Worm (Caenorhabditis elegans) whole organism, L1 larva: ENCODE results near the gene coa-7.

ENCODE experiments used
- C04F5.9 ChIP-seq: sonication (generic microtip); optimal IDR thresholded peaks from 2 replicates; lab custom pipeline; 2016; ENCODE audit warnings: missing genetic modification characterization, missing compliant biosample characterization
- C16A3.4 ChIP-seq: fragments of 150-350 bp; optimal IDR thresholded peaks from 2 replicates; lab custom pipeline; 2014; ENCODE audit warnings: missing biosample characterization, missing genetic modification characterization
- C34B4.2 ChIP-seq: sonication (generic microtip); optimal IDR thresholded peaks from 2 replicates; lab custom pipeline; 2017; ENCODE audit warnings: mild to moderate bottlenecking, missing genetic modification characterization, missing compliant biosample characterization
- F16B12.6 ChIP-seq: fragments of 150-350 bp; optimal IDR thresholded peaks from 2 replicates; lab custom pipeline; 2014; ENCODE audit warnings: missing biosample characterization, missing genetic modification characterization
- Y116A8C.19 ChIP-seq: sonication (generic microtip); optimal IDR thresholded peaks from 2 replicates; lab custom pipeline; 2016; ENCODE audit warnings: missing compliant biosample characterization, missing genetic modification characterization, borderline replicate concordance
- aha-1 ChIP-seq: fragments of 150-350 bp; optimal IDR thresholded peaks from 2 replicates; lab custom pipeline; 2014; ENCODE audit warnings: missing biosample characterization, missing genetic modification characterization
- alr-1 ChIP-seq: fragments of 200-800 bp; sonication (Bioruptor generic); optimal IDR thresholded peaks from 2 replicates; lab custom pipeline; 2018; ENCODE audit warnings: borderline replicate concordance, mild to moderate bottlenecking, missing genetic modification characterization, missing compliant biosample characterization
- ama-1 ChIP-seq: fragments of 150-350 bp; optimal IDR thresholded peaks from 2 replicates; lab custom pipeline; 2014
- ceh-90 ChIP-seq: sonication (generic microtip); optimal IDR thresholded peaks from 2 replicates; lab custom pipeline; 2016; ENCODE audit warnings: missing genetic modification characterization, missing compliant biosample characterization
- ces-1 ChIP-seq: fragments of 150-350 bp; optimal IDR thresholded peaks from 2 replicates; lab custom pipeline; 2014; ENCODE audit warnings: missing biosample characterization, missing genetic modification reagents, missing genetic modification characterization
- dpl-1 ChIP-seq, 3 experiments: fragments of 150-350 bp in 2 of 3; sonication (generic microtip) in 1 of 3; optimal IDR thresholded peaks; 2 replicates each; lab custom pipeline; 2014 to 2017; ENCODE audit warnings: missing biosample characterization in 3 of 3, missing genetic modification characterization in 3 of 3, missing genetic modification reagents in 3 of 3
- dsc-1 ChIP-seq: sonication (generic microtip); optimal IDR thresholded peaks from 2 replicates; lab custom pipeline; 2016; ENCODE audit warnings: mild to moderate bottlenecking, missing genetic modification characterization, missing compliant biosample characterization
- efl-1 ChIP-seq, 4 experiments: fragments of 150-350 bp; optimal IDR thresholded peaks in 3 of 4; peaks in 1 of 4; 1 replicate in 1 of 4; 2 replicates in 3 of 4; lab custom pipeline; 2014; ENCODE audit warnings: missing biosample characterization in 2 of 4, missing genetic modification characterization in 2 of 4, missing genetic modification reagents in 2 of 4
- egl-27 ChIP-seq, 2 experiments: fragments of 150-350 bp in 1 of 2; sonication (generic microtip); optimal IDR thresholded peaks; 3 replicates each; lab custom pipeline; 2017 to 2018; ENCODE audit warnings: missing biosample characterization in 2 of 2, missing genetic modification characterization in 2 of 2, missing genetic modification reagents in 2 of 2
- elt-2 ChIP-seq: sonication (generic microtip); optimal IDR thresholded peaks from 2 replicates; lab custom pipeline; 2016; ENCODE audit warnings: missing genetic modification characterization, mild to moderate bottlenecking, inconsistent platforms, missing compliant biosample characterization, missing genetic modification reagents
- fkh-10 ChIP-seq: sonication (generic microtip); optimal IDR thresholded peaks from 2 replicates; lab custom pipeline; 2017; ENCODE audit warnings: missing biosample characterization, missing genetic modification reagents, missing genetic modification characterization
- fkh-4 ChIP-seq: sonication (generic microtip); optimal IDR thresholded peaks from 2 replicates; lab custom pipeline; 2016; ENCODE audit warnings: missing compliant biosample characterization, missing genetic modification characterization, borderline replicate concordance
- hlh-4 ChIP-seq: sonication (generic microtip); optimal IDR thresholded peaks from 2 replicates; lab custom pipeline; 2016; ENCODE audit warnings: mild to moderate bottlenecking, missing genetic modification characterization, missing compliant biosample characterization
- hpl-2 ChIP-seq: fragments of 150-350 bp; optimal IDR thresholded peaks from 2 replicates; lab custom pipeline; 2014; ENCODE audit warnings: missing biosample characterization, missing genetic modification reagents, missing genetic modification characterization
- irx-1 ChIP-seq: sonication (generic microtip); optimal IDR thresholded peaks from 2 replicates; lab custom pipeline; 2016; ENCODE audit warnings: missing genetic modification characterization, missing compliant biosample characterization
- lin-15B ChIP-seq: fragments of 150-350 bp; sonication (generic microtip); optimal IDR thresholded peaks from 3 replicates; lab custom pipeline; 2014; ENCODE audit warnings: missing biosample characterization, missing genetic modification characterization
- mdl-1 ChIP-seq, 2 experiments: fragments of 150-350 bp; optimal IDR thresholded peaks; 2 replicates each; lab custom pipeline; 2014 to 2017; ENCODE audit warnings: missing biosample characterization in 2 of 2, missing genetic modification characterization in 2 of 2, inconsistent platforms in 1 of 2
- nhr-237 ChIP-seq: fragments of 150-350 bp; optimal IDR thresholded peaks from 2 replicates; lab custom pipeline; 2014; ENCODE audit warnings: missing biosample characterization, missing genetic modification characterization
- nhr-47 ChIP-seq: sonication (generic microtip); optimal IDR thresholded peaks from 2 replicates; lab custom pipeline; 2016; ENCODE audit warnings: mild to moderate bottlenecking, missing genetic modification characterization, moderate library complexity, missing compliant biosample characterization
- nhr-71 ChIP-seq: sonication (generic microtip); optimal IDR thresholded peaks from 2 replicates; lab custom pipeline; 2016; ENCODE audit warnings: mild to moderate bottlenecking, missing genetic modification characterization, moderate library complexity, missing compliant biosample characterization
- nhr-76 ChIP-seq: sonication (generic microtip); optimal IDR thresholded peaks from 2 replicates; lab custom pipeline; 2017; ENCODE audit warnings: missing biosample characterization, missing genetic modification characterization
- nhr-77 ChIP-seq: fragments of 150-350 bp; optimal IDR thresholded peaks from 2 replicates; lab custom pipeline; 2014; ENCODE audit warnings: missing biosample characterization, missing genetic modification characterization
- nhr-84 ChIP-seq: sonication (generic microtip); optimal IDR thresholded peaks from 2 replicates; lab custom pipeline; 2017; ENCODE audit warnings: missing biosample characterization, missing genetic modification characterization
- pag-3 ChIP-seq: sonication (generic microtip); optimal IDR thresholded peaks from 2 replicates; lab custom pipeline; 2017; ENCODE audit warnings: missing genetic modification characterization, mild to moderate bottlenecking, missing compliant biosample characterization, antibody characterized with exemption, borderline replicate concordance; ENCODE audit not compliant: insufficient read depth
- pqm-1 ChIP-seq: sonication (generic microtip); optimal IDR thresholded peaks from 3 replicates; lab custom pipeline; 2017; ENCODE audit warnings: missing biosample characterization, missing genetic modification characterization
- rnt-1 ChIP-seq: sonication (generic microtip); optimal IDR thresholded peaks from 2 replicates; lab custom pipeline; 2016; ENCODE audit warnings: mild to moderate bottlenecking, missing genetic modification characterization, moderate library complexity, missing compliant biosample characterization
- snu-23 ChIP-seq: sonication (generic microtip); optimal IDR thresholded peaks from 2 replicates; lab custom pipeline; 2016; ENCODE audit warnings: missing genetic modification characterization, missing compliant biosample characterization
- sox-4 ChIP-seq: sonication (generic microtip); optimal IDR thresholded peaks from 2 replicates; lab custom pipeline; 2016; ENCODE audit warnings: missing genetic modification characterization, missing compliant biosample characterization
- sptf-1 ChIP-seq: fragments of 150-350 bp; optimal IDR thresholded peaks from 2 replicates; lab custom pipeline; 2014; ENCODE audit warnings: missing biosample characterization, missing genetic modification characterization
- tlp-1 ChIP-seq: fragments of 150-350 bp; optimal IDR thresholded peaks from 2 replicates; lab custom pipeline; 2014; ENCODE audit warnings: missing biosample characterization, missing genetic modification characterization
- unc-30 ChIP-seq: sonication (generic microtip); optimal IDR thresholded peaks from 2 replicates; lab custom pipeline; 2017; ENCODE audit warnings: missing biosample characterization, missing genetic modification characterization
- unc-86 ChIP-seq: sonication (generic microtip); optimal IDR thresholded peaks from 2 replicates; lab custom pipeline; 2016; ENCODE audit warnings: missing genetic modification characterization, missing compliant biosample characterization
- unc-98 ChIP-seq: fragments of 200-800 bp; sonication (Bioruptor generic); IDR thresholded peaks from 2 replicates; pipeline ENCODE4 v1.3.6; 2022; ENCODE audit warnings: missing genetic modification characterization, missing compliant biosample characterization
- ztf-11 ChIP-seq, 2 experiments: sonication (generic microtip); optimal IDR thresholded peaks; 2 replicates each; lab custom pipeline; 2016 to 2017; ENCODE audit warnings: missing genetic modification characterization in 2 of 2, missing biosample characterization in 1 of 2, missing compliant biosample characterization in 1 of 2
- ztf-4 ChIP-seq: fragments of 150-350 bp; optimal IDR thresholded peaks from 2 replicates; lab custom pipeline; 2014; ENCODE audit warnings: missing biosample characterization, missing genetic modification characterization

coa-7 gene

ce11 chrII:11634057-11634676 lies 16.8 kb downstream of the coa-7 start (continued):
- no peak for TF ChIP-seq C04F5.9 (tag; lab: Kevin White, UChicago)
- TF ChIP-seq unc-30 (tag; lab: Kevin White, UChicago), result no peak
- peak; percentile 9 for TF ChIP-seq F16B12.6 (tag; lab: Kevin White, UChicago)
- TF ChIP-seq ceh-90 (tag; lab: Kevin White, UChicago), result no peak
- TF ChIP-seq C34B4.2, result no peak
- peak; percentile 84 for TF ChIP-seq nhr-77 (tag; lab: Kevin White, UChicago)
- TF ChIP-seq mdl-1 (tag; optimal IDR thresholded peaks at IDR 0.05; lab: Kevin White, UChicago), result peak in 1 of 2 experiments; percentile 97
- TF ChIP-seq pqm-1 (tag; lab: Kevin White, UChicago), result no peak
- TF ChIP-seq egl-27 (tag; optimal IDR thresholded peaks at IDR 0.05; lab: Kevin White, UChicago), result peak; percentile 23 to 95
- TF ChIP-seq efl-1 (optimal IDR thresholded peaks at IDR 0.05; lab: Kevin White, UChicago), result peak; percentile 77 to 92
- TF ChIP-seq efl-1 (GFP tag; optimal IDR thresholded peaks at IDR 0.05 in 1 of 2; lab: Kevin White, UChicago), result peak; percentile 52 to 92
- TF ChIP-seq nhr-84 (tag; lab: Kevin White, UChicago), result no peak
- no peak for TF ChIP-seq lin-15B
- no peak for TF ChIP-seq fkh-4 (tag; lab: Kevin White, UChicago)
- TF ChIP-seq ama-1 (lab: Kevin White, UChicago), result no peak
- TF ChIP-seq snu-23 (GFP tag; lab: Kevin White, UChicago), result peak; percentile 96
- TF ChIP-seq aha-1 (tag; lab: Kevin White, UChicago), result no peak
- no peak for TF ChIP-seq nhr-76 (tag; lab: Kevin White, UChicago)
- peak; percentile 82 for TF ChIP-seq unc-86 (tag; lab: Kevin White, UChicago)
- no peak for TF ChIP-seq alr-1
- peak; percentile 73 for TF ChIP-seq rnt-1 (tag; lab: Kevin White, UChicago)
- TF ChIP-seq Y116A8C.19 (tag; lab: Kevin White, UChicago), result no peak
- TF ChIP-seq C16A3.4, result peak; percentile 68
- no peak for TF ChIP-seq sptf-1 (tag; lab: Kevin White, UChicago)
- peak; percentile 87 for TF ChIP-seq nhr-47 (tag; lab: Kevin White, UChicago)
- TF ChIP-seq unc-98 (GFP tag; lab: Robert Waterston, UW), result 0 out of 2 replicates have a peak, but pooled peaks have one; percentile 9
- peak; percentile 66 for TF ChIP-seq dsc-1 (tag; lab: Kevin White, UChicago)
- TF ChIP-seq ces-1, result no peak
- TF ChIP-seq pag-3 (tag; lab: Kevin White, UChicago), result no peak
- peak; percentile 95 for TF ChIP-seq nhr-71
- peak; percentile 41 for TF ChIP-seq nhr-237 (tag; lab: Kevin White, UChicago)
- peak; percentile 34 for TF ChIP-seq elt-2
- peak; percentile 44 to 58 (median 51) for TF ChIP-seq dpl-1 (GFP tag; optimal IDR thresholded peaks at IDR 0.05; lab: Kevin White, UChicago)
- peak in 1 of 2 experiments; percentile 58 for TF ChIP-seq ztf-11 (tag; optimal IDR thresholded peaks at IDR 0.05; lab: Kevin White, UChicago)
- no peak for TF ChIP-seq sox-4
- peak; percentile 76 for TF ChIP-seq irx-1
- no peak for TF ChIP-seq hpl-2
- no peak for TF ChIP-seq hlh-4 (tag; lab: Kevin White, UChicago)
- TF ChIP-seq fkh-10, result peak; percentile 64
- TF ChIP-seq tlp-1 (tag; lab: Kevin White, UChicago), result no peak
- TF ChIP-seq, all 84 proteins: peak for 53

- TF ChIP-seq ztf-4 (tag; lab: Kevin White, UChicago) (no peak), sptf-1 (tag; lab: Kevin White, UChicago) (no peak)
- TF ChIP-seq, all 84 proteins: peak for 0
Measured at ce11 chrII:11633509-11633908, 17.4 kb downstream of the coa-7 start, which contains the start of gene din-1. Gene din-1, minus strand, starts transcription at chrII:11633609.
